Fruit fly (Drosophila melanogaster) whole organism, prepupa: ENCODE results near the gene mus301.

Source experiments
- CG7368 ChIP-seq: fragments of 200-800 bp; sonication (Bioruptor generic); optimal IDR thresholded peaks from 3 replicates; lab custom pipeline; 2016; ENCODE audit warnings: missing biosample characterization, missing genetic modification characterization
- Hr39 ChIP-seq: fragments of 200-800 bp; sonication (Bioruptor generic); optimal IDR thresholded peaks from 2 replicates; lab custom pipeline; 2016; ENCODE audit warnings: missing biosample characterization, missing genetic modification characterization
- lz ChIP-seq: fragments of 200-800 bp; sonication (Bioruptor generic); optimal IDR thresholded peaks from 3 replicates; lab custom pipeline; 2016; ENCODE audit warnings: missing biosample characterization, missing genetic modification characterization

DNA sequence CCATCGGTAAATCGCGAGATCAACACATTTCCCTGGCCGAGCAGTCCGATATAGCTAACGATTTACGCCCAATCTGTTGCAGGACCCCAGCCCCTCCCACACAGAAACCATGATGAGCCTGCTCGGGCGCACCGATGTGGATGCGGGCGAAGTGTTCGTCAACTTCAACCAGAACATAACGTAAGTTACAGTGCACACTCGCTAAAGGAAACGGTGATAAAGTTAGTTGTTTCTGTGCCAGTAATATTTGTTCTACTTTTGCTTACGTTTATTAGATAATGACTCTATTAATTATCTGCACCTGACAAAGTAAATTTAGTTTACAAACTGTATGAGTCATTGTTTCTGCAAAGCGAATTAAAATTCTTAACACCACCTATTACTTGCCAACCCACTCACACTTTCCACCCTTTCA lies 49.8 kb downstream of the mus301 start:
- TF ChIP-seq Hr39 (GFP tag; lab: Kevin White, UChicago) (no peak), lz (GFP tag; lab: Kevin White, UChicago) (no peak), CG7368 (no peak)
